Worm (Caenorhabditis elegans) whole organism, L3 larva: ENCODE data around the gene dhhc-1.

Experiments
- R02D3.7 ChIP-seq: fragments of 150-350 bp; optimal IDR thresholded peaks from 2 replicates; lab custom pipeline; 2014; ENCODE audit warnings: missing biosample characterization, missing genetic modification characterization
- ZK546.5 ChIP-seq: sonication (generic microtip); optimal IDR thresholded peaks from 2 replicates; lab custom pipeline; 2017; ENCODE audit warnings: missing biosample characterization, missing genetic modification characterization
- aly-2 ChIP-seq: fragments of 150-350 bp; optimal IDR thresholded peaks from 2 replicates; lab custom pipeline; 2014; ENCODE audit warnings: missing biosample characterization, missing genetic modification characterization
- ama-1 ChIP-seq: fragments of 150-350 bp; optimal IDR thresholded peaks from 2 replicates; lab custom pipeline; 2018
- ceh-28 ChIP-seq: fragments of 150-350 bp; optimal IDR thresholded peaks from 2 replicates; lab custom pipeline; 2014; ENCODE audit warnings: missing biosample characterization, missing genetic modification reagents, missing genetic modification characterization
- ceh-82 ChIP-seq: fragments of 150-350 bp; optimal IDR thresholded peaks from 2 replicates; lab custom pipeline; 2014; ENCODE audit warnings: missing biosample characterization, missing genetic modification characterization
- ceh-9 ChIP-seq: sonication (generic microtip); optimal IDR thresholded peaks from 2 replicates; lab custom pipeline; 2018; ENCODE audit warnings: missing biosample characterization, missing genetic modification characterization
- egl-27 ChIP-seq: sonication (generic microtip); optimal IDR thresholded peaks from 4 replicates; lab custom pipeline; 2017; ENCODE audit warnings: missing biosample characterization, missing genetic modification reagents, missing genetic modification characterization
- egl-5 ChIP-seq: fragments of 150-350 bp; optimal IDR thresholded peaks from 2 replicates; lab custom pipeline; 2017; ENCODE audit warnings: missing biosample characterization, missing genetic modification reagents, missing genetic modification characterization, inconsistent platforms
- elt-1 ChIP-seq: fragments of 150-350 bp; optimal IDR thresholded peaks from 2 replicates; lab custom pipeline; 2014; ENCODE audit warnings: missing biosample characterization, missing genetic modification characterization
- elt-2 ChIP-seq: sonication (generic microtip); optimal IDR thresholded peaks from 2 replicates; lab custom pipeline; 2016; ENCODE audit warnings: missing genetic modification reagents, mild to moderate bottlenecking, missing genetic modification characterization, missing compliant biosample characterization
- elt-3 ChIP-seq, 3 experiments: fragments of 150-350 bp in 1 of 3; sonication (generic microtip) in 2 of 3; optimal IDR thresholded peaks; 2 replicates in 2 of 3; 4 replicates in 1 of 3; lab custom pipeline; 2014 to 2017; ENCODE audit warnings: missing biosample characterization in 3 of 3, missing genetic modification characterization in 3 of 3
- fkh-10 ChIP-seq: sonication (generic microtip); optimal IDR thresholded peaks from 2 replicates; lab custom pipeline; 2017; ENCODE audit warnings: missing biosample characterization, missing genetic modification reagents, missing genetic modification characterization
- fkh-2 ChIP-seq: fragments of 150-350 bp; optimal IDR thresholded peaks from 2 replicates; lab custom pipeline; 2014; ENCODE audit warnings: missing biosample characterization, missing genetic modification reagents, missing genetic modification characterization
- fos-1 ChIP-seq: fragments of 150-350 bp; optimal IDR thresholded peaks from 2 replicates; lab custom pipeline; 2014; ENCODE audit warnings: missing biosample characterization, missing genetic modification characterization
- hmg-11 ChIP-seq: sonication (generic microtip); optimal IDR thresholded peaks from 2 replicates; lab custom pipeline; 2016; ENCODE audit warnings: missing genetic modification characterization, missing compliant biosample characterization
- jun-1 ChIP-seq: fragments of 150-350 bp; optimal IDR thresholded peaks from 2 replicates; lab custom pipeline; 2014; ENCODE audit warnings: missing biosample characterization, missing genetic modification reagents, missing genetic modification characterization
- lin-15B ChIP-seq: fragments of 150-350 bp; optimal IDR thresholded peaks from 2 replicates; lab custom pipeline; 2014; ENCODE audit warnings: missing biosample characterization, missing genetic modification characterization
- lin-39 ChIP-seq: fragments of 150-350 bp; optimal IDR thresholded peaks from 2 replicates; lab custom pipeline; 2018; ENCODE audit warnings: missing biosample characterization, missing genetic modification reagents, missing genetic modification characterization
- lsy-12 ChIP-seq: sonication (generic microtip); optimal IDR thresholded peaks from 2 replicates; lab custom pipeline; 2016; ENCODE audit warnings: mild to moderate bottlenecking, missing genetic modification characterization, missing compliant biosample characterization
- mml-1 ChIP-seq: fragments of 150-350 bp; sonication (generic microtip); optimal IDR thresholded peaks from 3 replicates; lab custom pipeline; 2014; ENCODE audit warnings: missing biosample characterization, missing genetic modification characterization
- nfya-1 ChIP-seq: sonication (generic microtip); optimal IDR thresholded peaks from 2 replicates; lab custom pipeline; 2017; ENCODE audit warnings: missing genetic modification characterization, mild to moderate bottlenecking, missing compliant biosample characterization, antibody characterized with exemption, moderate library complexity; ENCODE audit not compliant: insufficient read depth
- nhr-12 ChIP-seq: fragments of 150-350 bp; optimal IDR thresholded peaks from 2 replicates; lab custom pipeline; 2014; ENCODE audit warnings: missing biosample characterization, missing genetic modification characterization
- nhr-23 ChIP-seq: fragments of 150-350 bp; optimal IDR thresholded peaks from 2 replicates; lab custom pipeline; 2014; ENCODE audit warnings: missing biosample characterization, missing genetic modification reagents, missing genetic modification characterization
- nhr-25 ChIP-seq: sonication (generic microtip); optimal IDR thresholded peaks from 2 replicates; lab custom pipeline; 2017; ENCODE audit warnings: missing biosample characterization, missing genetic modification characterization
- nhr-28 ChIP-seq: fragments of 150-350 bp; optimal IDR thresholded peaks from 2 replicates; lab custom pipeline; 2014; ENCODE audit warnings: missing biosample characterization, missing genetic modification characterization
- nhr-43 ChIP-seq: sonication (generic microtip); optimal IDR thresholded peaks from 2 replicates; lab custom pipeline; 2016; ENCODE audit warnings: mild to moderate bottlenecking, missing genetic modification characterization, missing compliant biosample characterization; ENCODE audit not compliant: poor library complexity, severe bottlenecking
- nhr-67 ChIP-seq: fragments of 150-350 bp; optimal IDR thresholded peaks from 2 replicates; lab custom pipeline; 2014; ENCODE audit warnings: missing biosample characterization, missing genetic modification characterization
- nhr-77 ChIP-seq: fragments of 150-350 bp; optimal IDR thresholded peaks from 2 replicates; lab custom pipeline; 2014; ENCODE audit warnings: missing biosample characterization, missing genetic modification characterization
- pha-4 ChIP-seq: fragments of 150-350 bp; optimal IDR thresholded peaks from 2 replicates; lab custom pipeline; 2014; ENCODE audit warnings: missing biosample characterization, missing genetic modification reagents, missing genetic modification characterization
- pqm-1 ChIP-seq: fragments of 150-350 bp; optimal IDR thresholded peaks from 2 replicates; lab custom pipeline; 2017; ENCODE audit warnings: missing biosample characterization, missing genetic modification characterization, inconsistent platforms
- skn-1 ChIP-seq: fragments of 150-350 bp; optimal IDR thresholded peaks from 2 replicates; lab custom pipeline; 2014; ENCODE audit warnings: missing biosample characterization, missing genetic modification characterization
- snpc-4 ChIP-seq: fragments of 150-350 bp; optimal IDR thresholded peaks from 2 replicates; lab custom pipeline; 2014; ENCODE audit warnings: missing biosample characterization, missing genetic modification characterization
- unc-39 ChIP-seq: sonication (generic microtip); optimal IDR thresholded peaks from 4 replicates; lab custom pipeline; 2017; ENCODE audit warnings: missing biosample characterization, missing genetic modification characterization
- unc-62 ChIP-seq: fragments of 150-350 bp; sonication (generic microtip); optimal IDR thresholded peaks from 4 replicates; lab custom pipeline; 2014; ENCODE audit warnings: missing biosample characterization, missing genetic modification reagents, missing genetic modification characterization
- zag-1 ChIP-seq: fragments of 150-350 bp; optimal IDR thresholded peaks from 2 replicates; lab custom pipeline; 2014; ENCODE audit warnings: missing biosample characterization, missing genetic modification characterization
- ztf-11 ChIP-seq: fragments of 150-350 bp; optimal IDR thresholded peaks from 2 replicates; lab custom pipeline; 2014; ENCODE audit warnings: missing biosample characterization, missing genetic modification characterization
- ztf-4 ChIP-seq: fragments of 150-350 bp; optimal IDR thresholded peaks from 2 replicates; lab custom pipeline; 2014; ENCODE audit warnings: missing biosample characterization, missing genetic modification characterization

Gene dhhc-1

DNA sequence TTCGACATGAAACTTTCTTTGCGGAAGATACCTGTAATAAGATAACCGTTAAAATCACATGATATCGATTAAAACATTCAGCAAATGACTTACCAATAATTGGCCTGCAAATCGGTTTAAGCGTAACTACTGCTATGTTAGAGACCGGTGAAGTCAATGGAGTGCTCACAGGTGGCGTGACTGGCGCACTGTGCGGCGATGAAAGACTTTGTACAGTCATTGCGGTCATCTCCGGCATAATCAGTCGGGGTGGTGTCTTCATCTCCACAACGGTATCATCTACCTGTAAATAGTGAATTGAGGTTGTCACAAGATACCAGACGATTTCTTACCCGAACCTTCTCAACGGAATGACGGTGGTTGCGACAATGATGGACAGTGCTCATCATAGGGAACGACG lies 23.3 kb downstream of the dhhc-1 start:
- peak in 1 of 3 experiments; percentile 64 for TF ChIP-seq elt-3 (tag; optimal IDR thresholded peaks at IDR 0.05; lab: Kevin White, UChicago)
- TF ChIP-seq ZK546.5 (tag; lab: Kevin White, UChicago): no peak
- TF ChIP-seq ama-1: peak; percentile 75
- TF ChIP-seq, all 47 proteins: peak for 2

DNA sequence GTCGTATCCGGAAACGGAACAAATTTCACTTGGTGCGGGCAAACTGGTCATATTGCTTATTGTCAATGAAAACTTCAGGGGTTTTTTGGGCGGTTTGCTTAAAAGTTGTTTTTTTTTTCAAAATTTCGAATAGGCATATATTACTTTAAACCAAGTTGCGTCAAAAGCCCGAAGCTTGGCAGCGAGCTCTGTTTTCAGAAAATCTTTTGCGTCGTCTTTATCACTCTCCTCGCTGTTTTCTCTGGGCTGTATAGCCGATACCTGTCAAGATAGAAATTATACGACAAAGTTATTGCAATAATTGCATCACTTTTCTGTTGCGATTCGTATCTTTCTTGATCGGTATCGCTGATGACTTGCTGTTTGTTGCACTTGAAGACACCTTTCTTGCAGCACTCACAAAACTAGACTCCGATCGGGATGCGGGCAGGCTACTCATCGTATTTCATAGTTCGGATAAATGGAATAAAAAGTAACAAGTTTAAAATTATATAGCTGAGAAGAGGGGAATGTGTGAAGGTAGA lies 24.1 kb downstream of the dhhc-1 start, which contains the start of the genes H40L08.3 and H40L08.9:
Gene H40L08.3, minus strand, starts transcription at position 51 of the 524 bp plus-strand sequence.
Gene H40L08.9, minus strand, starts transcription at position 439 of the 524 bp plus-strand sequence.
- TF ChIP-seq nhr-67 (tag; lab: Kevin White, UChicago): no peak
- peak; percentile 97 for TF ChIP-seq ama-1
- TF ChIP-seq lin-15B: no peak
- TF ChIP-seq R02D3.7 (tag; lab: Kevin White, UChicago): no peak
- TF ChIP-seq zag-1 (tag; lab: Kevin White, UChicago): no peak
- peak; percentile 12 for TF ChIP-seq jun-1 (tag; lab: Kevin White, UChicago)
- TF ChIP-seq snpc-4: no peak
- no peak for TF ChIP-seq nhr-77 (tag; lab: Kevin White, UChicago)
- TF ChIP-seq pqm-1: no peak
- TF ChIP-seq ztf-11: no peak
- TF ChIP-seq skn-1: no peak
- no peak for TF ChIP-seq ZK546.5 (tag; lab: Kevin White, UChicago)
- no peak for TF ChIP-seq pha-4
- no peak for TF ChIP-seq fos-1 (tag; lab: Kevin White, UChicago)
- no peak for TF ChIP-seq egl-5
- TF ChIP-seq elt-3 (tag; optimal IDR thresholded peaks at IDR 0.05; lab: Kevin White, UChicago): peak in 2 of 3 experiments; percentile 7 to 54
- no peak for TF ChIP-seq unc-39 (tag; lab: Kevin White, UChicago)
- no peak for TF ChIP-seq unc-62 (GFP tag; lab: Kevin White, UChicago)
- no peak for TF ChIP-seq ceh-9 (tag; lab: Kevin White, UChicago)
- no peak for TF ChIP-seq mml-1 (tag; lab: Kevin White, UChicago)
- TF ChIP-seq nfya-1 (tag; lab: Kevin White, UChicago): no peak
- no peak for TF ChIP-seq ceh-82
- no peak for TF ChIP-seq nhr-12 (tag; lab: Kevin White, UChicago)
- peak; percentile 7 for TF ChIP-seq nhr-23 (tag; lab: Kevin White, UChicago)
- TF ChIP-seq lsy-12 (tag; lab: Kevin White, UChicago): peak; percentile 11
- no peak for TF ChIP-seq aly-2 (tag; lab: Kevin White, UChicago)
- no peak for TF ChIP-seq elt-1 (tag; lab: Kevin White, UChicago)
- no peak for TF ChIP-seq egl-27
- no peak for TF ChIP-seq ztf-4 (tag; lab: Kevin White, UChicago)
- no peak for TF ChIP-seq nhr-28 (tag; lab: Kevin White, UChicago)
- TF ChIP-seq lin-39 (tag; lab: Kevin White, UChicago): no peak
- no peak for TF ChIP-seq ceh-28 (tag; lab: Kevin White, UChicago)
- TF ChIP-seq elt-2 (tag; lab: Kevin White, UChicago): no peak
- TF ChIP-seq fkh-2 (tag; lab: Kevin White, UChicago): no peak
- TF ChIP-seq fkh-10 (GFP tag; lab: Kevin White, UChicago): no peak
- TF ChIP-seq nhr-43: peak; percentile 42
- TF ChIP-seq nhr-25: peak; percentile 44
- TF ChIP-seq, all 47 proteins: peak for 7

DNA sequence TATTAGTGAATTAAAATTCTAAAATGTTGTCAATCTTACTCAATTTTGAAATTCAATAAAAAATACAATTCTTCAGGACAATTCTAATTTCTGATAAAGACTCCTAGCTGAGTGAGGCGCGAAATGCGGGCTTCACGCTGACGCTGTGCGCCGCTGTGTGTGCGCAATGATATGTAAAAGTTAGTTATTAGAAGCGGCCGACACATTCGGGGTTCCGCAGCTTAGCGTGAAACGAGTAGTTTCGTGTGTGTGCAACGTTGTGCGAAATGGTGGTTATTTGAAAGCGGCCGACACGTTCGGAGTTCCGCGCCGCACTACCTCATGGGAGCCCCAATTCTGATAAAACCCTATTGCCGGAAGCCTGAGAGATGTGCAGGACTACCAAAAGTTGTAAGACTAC lies 25.0 kb downstream of the dhhc-1 start:
- TF ChIP-seq elt-3 (tag; optimal IDR thresholded peaks at IDR 0.05; lab: Kevin White, UChicago) (no peak), ceh-82 (no peak), hmg-11 (tag; lab: Kevin White, UChicago) (no peak), fkh-10 (GFP tag; lab: Kevin White, UChicago) (no peak)

DNA sequence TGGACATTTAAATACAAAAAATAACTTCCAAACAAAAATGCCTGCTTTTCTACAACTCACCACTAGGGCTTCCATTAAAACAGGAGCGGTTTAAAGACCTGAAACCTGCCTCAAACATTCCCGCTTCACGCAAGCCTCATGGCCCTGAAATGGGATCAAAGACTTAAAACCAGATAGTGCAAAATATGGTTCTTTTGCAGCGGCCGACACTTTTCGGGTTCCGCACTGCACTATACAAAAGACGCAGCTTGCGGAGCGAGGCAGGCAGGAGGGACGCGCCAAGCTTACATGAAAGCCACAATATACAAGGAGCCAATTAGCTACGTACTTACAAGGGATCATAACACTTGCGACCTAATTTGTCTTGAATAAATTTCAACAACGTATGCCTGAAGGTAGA lies 26.7 kb downstream of the dhhc-1 start:
- TF ChIP-seq aly-2 (tag; lab: Kevin White, UChicago) (no peak), nhr-67 (tag; lab: Kevin White, UChicago) (no peak), snpc-4 (peak; percentile 2), ZK546.5 (tag; lab: Kevin White, UChicago) (no peak)
- TF ChIP-seq, all 47 proteins: peak for 1
